Fruit fly (Drosophila melanogaster) whole organism, pupa: ENCODE results near the gene CG32407.

ENCODE experiments used
- CG10348 ChIP-seq: fragments of 200-800 bp; sonication (Bioruptor generic); IDR thresholded peaks from 2 replicates; pipeline ENCODE4 v1.3.6; 2022; ENCODE audit warnings: missing biosample characterization, missing genetic modification characterization
- CG12605 ChIP-seq: fragments of 200-800 bp; sonication (Bioruptor generic); IDR thresholded peaks from 2 replicates; pipeline ENCODE4 v1.3.6; 2022; ENCODE audit warnings: missing biosample characterization, missing genetic modification characterization
- CG13204 ChIP-seq: fragments of 200-800 bp; sonication (Bioruptor generic); optimal IDR thresholded peaks from 2 replicates; lab custom pipeline; 2018; ENCODE audit warnings: missing biosample characterization, mild to moderate bottlenecking, missing genetic modification characterization, moderate library complexity
- CG14655 ChIP-seq: fragments of 200-800 bp; sonication (Bioruptor generic); optimal IDR thresholded peaks from 3 replicates; lab custom pipeline; 2017; ENCODE audit warnings: mild to moderate bottlenecking, missing biosample characterization, missing genetic modification reagents, missing genetic modification characterization
- CG15710 ChIP-seq: fragments of 200-800 bp; sonication (Bioruptor generic); optimal IDR thresholded peaks from 2 replicates; lab custom pipeline; 2018; ENCODE audit warnings: missing biosample characterization, mild to moderate bottlenecking, missing genetic modification characterization, moderate library complexity
- CG17806 ChIP-seq: fragments of 200-800 bp; sonication (Bioruptor generic); optimal IDR thresholded peaks from 2 replicates; lab custom pipeline; 2018; ENCODE audit warnings: missing biosample characterization, mild to moderate bottlenecking, missing genetic modification characterization, moderate library complexity
- CG32121 ChIP-seq: fragments of 200-800 bp; sonication (Bioruptor generic); IDR thresholded peaks from 2 replicates; pipeline ENCODE4 v1.3.6; 2022; ENCODE audit warnings: missing biosample characterization, missing genetic modification characterization
- CG34367 ChIP-seq: fragments of 200-800 bp; sonication (Bioruptor generic); optimal IDR thresholded peaks from 2 replicates; lab custom pipeline; 2018; ENCODE audit warnings: missing biosample characterization, mild to moderate bottlenecking, missing genetic modification characterization
- CG4496 ChIP-seq: fragments of 200-800 bp; sonication (Bioruptor generic); IDR thresholded peaks from 3 replicates; pipeline ENCODE4 v1.3.6; 2022; ENCODE audit warnings: missing biosample characterization, missing genetic modification characterization
- CG8159 ChIP-seq: fragments of 200-800 bp; sonication (Bioruptor generic); optimal IDR thresholded peaks from 3 replicates; lab custom pipeline; 2018; ENCODE audit warnings: missing biosample characterization, mild to moderate bottlenecking, missing genetic modification characterization, moderate library complexity
- CG8301 ChIP-seq: fragments of 200-800 bp; sonication (Bioruptor generic); optimal IDR thresholded peaks from 2 replicates; lab custom pipeline; 2018; ENCODE audit warnings: missing biosample characterization, mild to moderate bottlenecking, missing genetic modification characterization
- CG9948 ChIP-seq: fragments of 200-800 bp; sonication (Bioruptor generic); optimal IDR thresholded peaks from 2 replicates; lab custom pipeline; 2018; ENCODE audit warnings: missing biosample characterization, mild to moderate bottlenecking, missing genetic modification characterization, moderate library complexity
- D1 ChIP-seq: fragments of 200-800 bp; sonication (Bioruptor generic); optimal IDR thresholded peaks from 2 replicates; lab custom pipeline; 2018; ENCODE audit warnings: missing biosample characterization, mild to moderate bottlenecking, missing genetic modification characterization, moderate library complexity
- EcR ChIP-seq: fragments of 200-800 bp; sonication (Bioruptor generic); optimal IDR thresholded peaks from 3 replicates; lab custom pipeline; 2019; ENCODE audit warnings: missing biosample characterization, missing genetic modification characterization, mild to moderate bottlenecking, moderate library complexity, missing genetic modification reagents
- Ets98B ChIP-seq: fragments of 200-800 bp; sonication (Bioruptor generic); IDR thresholded peaks from 2 replicates; pipeline ENCODE4 v1.3.6; 2022; ENCODE audit warnings: missing biosample characterization, missing genetic modification characterization
- Pif1A ChIP-seq: fragments of 200-800 bp; sonication (Bioruptor generic); optimal IDR thresholded peaks from 3 replicates; lab custom pipeline; 2016; ENCODE audit warnings: missing biosample characterization, missing genetic modification characterization
- Pif1B ChIP-seq: fragments of 200-800 bp; sonication (Bioruptor generic); optimal IDR thresholded peaks from 3 replicates; lab custom pipeline; 2016; ENCODE audit warnings: missing biosample characterization, missing genetic modification characterization
- Snoo ChIP-seq: fragments of 200-800 bp; sonication (Bioruptor generic); optimal IDR thresholded peaks from 3 replicates; lab custom pipeline; 2017; ENCODE audit warnings: missing biosample characterization, mild to moderate bottlenecking, missing genetic modification characterization, inconsistent platforms
- fd96Ca ChIP-seq: fragments of 200-800 bp; sonication (Bioruptor generic); IDR thresholded peaks from 3 replicates; pipeline ENCODE4 v1.3.6; 2022; ENCODE audit warnings: missing biosample characterization, missing genetic modification characterization
- gl ChIP-seq: fragments of 200-800 bp; sonication (Bioruptor generic); optimal IDR thresholded peaks from 2 replicates; lab custom pipeline; 2018; ENCODE audit warnings: missing biosample characterization, mild to moderate bottlenecking, missing genetic modification characterization
- rn ChIP-seq: fragments of 200-800 bp; sonication (Bioruptor generic); IDR thresholded peaks from 2 replicates; pipeline ENCODE4 v1.3.6; 2022; ENCODE audit warnings: missing biosample characterization, missing genetic modification characterization

CG32407 gene

DNA sequence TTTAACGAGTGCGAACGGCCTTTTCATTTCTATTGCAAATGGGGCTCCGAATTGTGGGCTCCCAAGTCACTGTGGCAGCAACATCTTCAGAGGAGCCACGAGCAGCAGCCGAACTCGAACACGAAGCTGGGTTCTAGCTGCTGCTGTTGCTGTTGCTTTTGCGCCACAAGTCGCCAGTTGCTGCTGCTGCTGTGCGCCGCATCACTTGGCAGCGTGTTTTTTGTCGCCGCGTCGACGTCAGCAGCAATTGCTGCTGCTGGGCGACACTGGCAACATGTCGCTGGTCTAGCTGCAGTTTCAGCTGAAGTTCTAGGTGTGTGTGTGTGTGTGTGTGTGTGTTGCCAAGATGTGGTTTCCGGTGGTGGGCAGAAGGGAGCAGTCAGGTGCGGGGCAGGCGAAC is 30.7 kb downstream of the CG32407 start:
- TF ChIP-seq Ets98B (GFP tag; lab: Robert Waterston, UW): peak; percentile 20; the same call in 1 of the 2 replicates
- TF ChIP-seq CG14655 (GFP tag; lab: Kevin White, UChicago): no peak
- no peak for TF ChIP-seq gl
- no peak for TF ChIP-seq Pif1A (GFP tag; lab: Kevin White, UChicago)
- TF ChIP-seq CG9948: no peak
- no peak for TF ChIP-seq Snoo (tag; lab: Kevin White, UChicago)
- TF ChIP-seq CG13204 (GFP tag; lab: Kevin White, UChicago): peak; percentile 56
- peak; percentile 23 for TF ChIP-seq EcR (GFP tag; lab: Kevin White, UChicago)
- no peak for TF ChIP-seq D1 (tag; lab: Kevin White, UChicago)
- TF ChIP-seq CG32121: no peak
- no peak for TF ChIP-seq CG15710 (tag; lab: Kevin White, UChicago)
- no peak for TF ChIP-seq Pif1B (GFP tag; lab: Kevin White, UChicago)
- 0 out of 3 replicates have a peak, but pooled peaks have one; percentile 31 for TF ChIP-seq fd96Ca
- TF ChIP-seq CG12605: peak; percentile 41; the same call in 1 of the 2 replicates
- TF ChIP-seq CG8159 (tag; lab: Kevin White, UChicago): no peak
- no peak for TF ChIP-seq rn

DNA sequence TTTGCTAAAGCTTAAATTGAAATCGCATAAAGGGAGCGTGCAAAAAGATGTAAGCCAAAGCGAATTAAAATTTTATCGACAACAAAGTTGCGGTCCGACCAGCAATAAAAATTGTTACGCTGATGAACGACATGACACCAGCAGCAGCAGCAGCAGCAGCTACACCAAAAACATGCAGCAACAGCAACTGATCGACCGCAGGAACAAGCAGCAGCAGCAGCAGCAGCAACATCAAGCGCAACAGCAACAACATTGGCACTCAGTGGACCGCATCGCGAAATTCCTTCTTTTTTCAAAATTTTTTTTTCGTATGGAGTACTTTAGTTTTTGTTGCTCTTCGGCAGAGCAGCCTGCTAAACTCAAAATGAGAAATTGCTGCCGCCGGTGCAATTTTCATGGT is 33.1 kb downstream of the CG32407 start:
- TF ChIP-seq CG12605 (no peak), CG8301 (tag; lab: Kevin White, UChicago) (no peak), CG13204 (GFP tag; lab: Kevin White, UChicago) (peak; percentile 49), gl (no peak)

DNA sequence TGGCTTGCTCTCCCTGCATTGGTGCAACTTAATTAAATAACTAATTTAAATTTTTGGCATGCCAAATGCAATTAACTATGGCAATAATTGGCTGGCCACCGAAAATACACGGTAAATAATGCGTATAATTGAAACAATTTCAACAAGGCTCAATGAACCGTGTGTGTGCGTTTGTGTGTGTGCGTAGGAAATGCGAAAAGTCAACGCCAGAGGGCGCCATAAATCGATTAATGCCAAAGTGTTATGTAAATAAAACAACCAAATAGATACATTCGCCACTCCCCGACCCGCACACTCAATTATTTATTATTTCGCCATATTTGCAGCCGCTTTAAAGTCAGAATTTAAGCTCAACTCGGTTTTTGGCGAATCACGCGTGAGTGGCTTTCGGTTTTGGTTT is 35.3 kb downstream of the CG32407 start:
- TF ChIP-seq gl (no peak), CG10348 (GFP tag; lab: Robert Waterston, UW) (no peak), CG4496 (GFP tag; lab: Robert Waterston, UW) (no peak), fd96Ca (no peak), CG34367 (tag; lab: Kevin White, UChicago) (no peak), CG17806 (tag; lab: Kevin White, UChicago) (no peak), rn (no peak), EcR (GFP tag; lab: Kevin White, UChicago) (no peak), D1 (tag; lab: Kevin White, UChicago) (no peak), CG13204 (GFP tag; lab: Kevin White, UChicago) (no peak), CG14655 (GFP tag; lab: Kevin White, UChicago) (no peak), CG12605 (no peak), CG8159 (tag; lab: Kevin White, UChicago) (no peak), Ets98B (GFP tag; lab: Robert Waterston, UW) (no peak), Snoo (tag; lab: Kevin White, UChicago) (no peak), Pif1B (GFP tag; lab: Kevin White, UChicago) (no peak), Pif1A (GFP tag; lab: Kevin White, UChicago) (no peak), CG15710 (tag; lab: Kevin White, UChicago) (no peak), CG32121 (no peak), CG8301 (tag; lab: Kevin White, UChicago) (no peak)

DNA sequence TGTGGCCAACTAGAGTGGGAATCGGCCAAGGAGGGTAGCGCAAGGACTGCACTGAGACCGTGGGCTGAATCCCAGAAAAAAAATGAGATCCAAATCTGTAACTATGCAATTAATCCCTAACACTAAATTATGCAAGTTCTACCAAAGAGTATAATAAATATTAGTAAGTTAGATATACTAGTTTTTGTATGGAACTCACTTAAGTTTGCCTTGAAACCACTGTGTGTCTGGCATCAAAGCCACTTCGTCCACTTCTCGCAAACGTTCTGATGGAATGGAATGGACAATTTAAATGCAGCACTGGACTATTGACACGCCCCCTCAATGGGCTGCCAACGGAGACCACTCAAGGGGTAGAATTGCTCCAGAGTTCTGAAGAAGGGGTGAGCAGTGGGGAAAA is 36.3 kb downstream of the CG32407 start:
- TF ChIP-seq Snoo (tag; lab: Kevin White, UChicago) (no peak), CG13204 (GFP tag; lab: Kevin White, UChicago) (no peak), CG34367 (tag; lab: Kevin White, UChicago) (no peak), CG15710 (tag; lab: Kevin White, UChicago) (peak; percentile 13), Ets98B (GFP tag; lab: Robert Waterston, UW) (no peak), CG8301 (tag; lab: Kevin White, UChicago) (peak; percentile 19), CG8159 (tag; lab: Kevin White, UChicago) (peak; percentile 5), CG14655 (GFP tag; lab: Kevin White, UChicago) (peak; percentile 41), CG17806 (tag; lab: Kevin White, UChicago) (peak; percentile 35)

DNA sequence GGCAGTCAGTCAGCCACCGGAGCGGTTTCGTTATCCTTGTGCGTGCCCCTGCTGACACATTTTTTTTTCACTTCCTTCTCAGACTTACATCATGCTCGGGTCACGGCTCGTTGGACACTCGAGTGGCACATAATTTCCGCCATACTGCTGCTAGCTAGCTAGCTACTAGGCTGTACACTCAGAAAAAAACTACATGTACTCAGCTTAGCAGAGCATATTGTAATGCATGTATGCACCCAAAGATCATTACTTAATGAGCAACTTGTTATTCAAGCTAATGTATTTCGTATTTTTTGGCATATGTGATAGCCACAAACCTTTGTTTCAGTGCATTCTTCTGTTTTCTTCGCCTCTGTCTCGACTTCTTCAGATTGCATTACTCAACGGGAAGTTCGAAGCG is 42.5 kb downstream of the CG32407 start:
- TF ChIP-seq Pif1A (GFP tag; lab: Kevin White, UChicago) (no peak), CG4496 (GFP tag; lab: Robert Waterston, UW) (peak; percentile 23; the same call in 1 of the 3 replicates)

DNA sequence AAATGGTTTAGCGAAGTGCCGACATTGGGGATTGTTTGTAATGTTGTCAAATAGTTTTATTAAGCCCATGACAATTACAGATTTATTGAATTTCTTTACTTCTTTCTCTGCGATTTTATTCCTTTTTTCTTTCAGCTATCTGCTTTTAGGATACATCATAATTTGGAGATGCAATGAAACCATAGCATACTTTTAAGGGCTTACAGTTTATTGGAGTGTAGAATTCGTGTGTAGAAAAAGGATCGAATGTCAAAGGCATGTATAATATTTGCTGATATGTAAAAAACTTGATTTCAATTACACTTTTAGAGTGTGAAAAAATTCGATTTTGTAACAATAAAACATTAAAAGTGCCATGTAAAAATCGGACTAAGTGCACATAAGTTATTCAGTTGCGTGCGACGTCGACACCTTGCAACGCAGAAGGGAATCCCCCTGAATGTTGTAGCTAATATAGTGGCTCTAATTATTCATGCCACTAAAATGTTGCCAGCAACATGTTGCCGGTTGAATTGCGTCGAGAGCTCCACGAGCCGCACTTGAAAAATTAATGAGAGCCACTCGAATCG is 45.1 kb downstream of the CG32407 start:
- TF ChIP-seq CG10348 (GFP tag; lab: Robert Waterston, UW) (no peak), Pif1A (GFP tag; lab: Kevin White, UChicago) (no peak), D1 (tag; lab: Kevin White, UChicago) (peak; percentile 8)

DNA sequence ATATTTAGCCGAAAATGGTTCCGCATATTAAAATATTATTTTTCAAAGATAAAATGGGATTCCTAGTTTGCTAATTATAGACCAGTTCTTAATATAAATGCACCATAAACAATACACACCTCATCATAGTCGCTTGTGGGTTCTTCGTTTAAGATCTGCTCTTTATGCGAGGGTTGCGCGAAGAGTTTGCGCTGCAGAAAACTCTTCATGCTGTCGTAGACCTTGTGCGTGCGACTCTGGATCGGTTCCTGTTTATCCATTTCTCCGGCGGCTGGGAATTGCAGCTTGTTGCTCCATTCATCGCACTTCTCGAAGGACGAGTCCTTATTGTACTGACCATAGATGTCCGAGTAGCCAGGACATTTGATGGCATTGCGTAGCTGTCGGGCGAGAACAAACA is 46.8 kb downstream of the CG32407 start:
- no peak for TF ChIP-seq gl
- TF ChIP-seq rn: no peak
- no peak for TF ChIP-seq fd96Ca
- TF ChIP-seq Pif1B (GFP tag; lab: Kevin White, UChicago): no peak
- no peak for TF ChIP-seq Snoo (tag; lab: Kevin White, UChicago)
- no peak for TF ChIP-seq CG34367 (tag; lab: Kevin White, UChicago)
- no peak for TF ChIP-seq CG10348 (GFP tag; lab: Robert Waterston, UW)
